Fruit fly (Drosophila melanogaster) ovary, adult (tissue): ENCODE measurements around the gene sens-2.

ENCODE experiments used
- CG17801 ChIP-seq: fragments of 200-800 bp; optimal IDR thresholded peaks from 2 replicates; lab custom pipeline; 2019; ENCODE audit warnings: missing biosample characterization, mild to moderate bottlenecking, missing genetic modification characterization, moderate library complexity; ENCODE audit not compliant: partially characterized antibody

The sens-2 gene

dm6 chr2L:6797408-6797807, 24.3 kb upstream of the sens-2 start:
- TF ChIP-seq CG17801 (GFP tag; lab: Kevin White, UChicago): no peak

- TF ChIP-seq CG17801 (GFP tag; lab: Kevin White, UChicago): no peak
These were observed 22.9 kb upstream of the sens-2 start, which contains the start of the genes nrv2 and CG43610 for dm6 chr2L:6798762-6799246. nrv2 (minus strand) TSS chr2L:6798862. CG43610 (plus strand) TSS chr2L:6799196.

dm6 chr2L:6799551-6799950, 22.2 kb upstream of the sens-2 start:
- no peak for TF ChIP-seq CG17801 (GFP tag; lab: Kevin White, UChicago)

dm6 chr2L:6800794-6801193, 20.9 kb upstream of the sens-2 start, which contains the start of gene CG17376:
CG17376 (minus strand) TSS chr2L:6800894.
- no peak for TF ChIP-seq CG17801 (GFP tag; lab: Kevin White, UChicago)

dm6 chr2L:6802740-6803139, 19.0 kb upstream of the sens-2 start, which contains the start of the genes CG17377 and Daao2:
CG17377 (minus strand) TSS chr2L:6802840.
Daao2 (plus strand) TSS chr2L:6803011.
- no peak for TF ChIP-seq CG17801 (GFP tag; lab: Kevin White, UChicago)

- TF ChIP-seq CG17801 (GFP tag; lab: Kevin White, UChicago): no peak
These were observed 16.0 kb upstream of the sens-2 start, which contains the start of gene CG17375 for dm6 chr2L:6805783-6806182. CG17375 (minus strand) TSS chr2L:6805792.

- no peak for TF ChIP-seq CG17801 (GFP tag; lab: Kevin White, UChicago)
These were observed 4.2 kb upstream of the sens-2 start for dm6 chr2L:6817493-6817892.

- no peak for TF ChIP-seq CG17801 (GFP tag; lab: Kevin White, UChicago)
These were observed 3.4 kb upstream of the sens-2 start for dm6 chr2L:6818357-6818756.

- no peak for TF ChIP-seq CG17801 (GFP tag; lab: Kevin White, UChicago)
These were observed 2.3 kb upstream of the sens-2 start for dm6 chr2L:6819230-6820049.

- no peak for TF ChIP-seq CG17801 (GFP tag; lab: Kevin White, UChicago)
These were observed 310 bp downstream of the sens-2 start for dm6 chr2L:6822044-6822443.

- no peak for TF ChIP-seq CG17801 (GFP tag; lab: Kevin White, UChicago)
These were observed 4.6 kb downstream of the sens-2 start for dm6 chr2L:6826298-6826697.

- no peak for TF ChIP-seq CG17801 (GFP tag; lab: Kevin White, UChicago)
These were observed 5.9 kb downstream of the sens-2 start for dm6 chr2L:6827558-6828122.

- no peak for TF ChIP-seq CG17801 (GFP tag; lab: Kevin White, UChicago)
These were observed 8.6 kb downstream of the sens-2 start for dm6 chr2L:6830264-6830729.

dm6 chr2L:6833661-6834073, 11.9 kb downstream of the sens-2 start:
- TF ChIP-seq CG17801 (GFP tag; lab: Kevin White, UChicago): no peak

- no peak for TF ChIP-seq CG17801 (GFP tag; lab: Kevin White, UChicago)
These were observed 14.4 kb downstream of the sens-2 start for dm6 chr2L:6836114-6836513.
